Fruit fly (Drosophila melanogaster): ENCODE data around the gene stai.

stai gene

dm6 chr2L:6070656-6071231 lies 29.4 kb upstream of the stai start, which contains the start of the genes CG9154 and Kr-h2 (continued):
- TF ChIP-seq CG2116 (GFP tag; optimal IDR thresholded peaks at IDR 0.05), result peak; percentile 98
- peak; percentile 70 for TF ChIP-seq CG2120 (GFP tag; optimal IDR thresholded peaks at IDR 0.05)
- peak; percentile 62 for TF ChIP-seq CG10543 (GFP tag; optimal IDR thresholded peaks at IDR 0.05)
- TF ChIP-seq Bteb2 (GFP tag; optimal IDR thresholded peaks at IDR 0.05), result no peak
- no peak for TF ChIP-seq Dip2 (GFP tag; IDR thresholded peaks at IDR 0.05)
- no peak for TF ChIP-seq CG8478 (optimal IDR thresholded peaks at IDR 0.05)
- TF ChIP-seq Sox100B (GFP tag; optimal IDR thresholded peaks at IDR 0.05), result peak; percentile 1
- peak; percentile 95 for TF ChIP-seq wek (GFP tag; optimal IDR thresholded peaks at IDR 0.05)
- no peak for TF ChIP-seq Ssrp (tag; optimal IDR thresholded peaks at IDR 0.05)
- no peak for TF ChIP-seq CG43689 (GFP tag; IDR thresholded peaks at IDR 0.05)
- no peak for TF ChIP-seq pan (optimal IDR thresholded peaks at IDR 0.05)
- peak in 1 of 2 experiments; percentile 41 for TF ChIP-seq pan (GFP tag; optimal IDR thresholded peaks at IDR 0.05 in 1 of 2, IDR thresholded peaks at IDR 0.05 in 1 of 2)
- no peak for TF ChIP-seq Mad (GFP tag; optimal IDR thresholded peaks at IDR 0.05)
- no peak for TF ChIP-seq CG3281 (GFP tag; optimal IDR thresholded peaks at IDR 0.05)
- no peak for TF ChIP-seq CG1602 (GFP tag; optimal IDR thresholded peaks at IDR 0.05)
- TF ChIP-seq Ravus (GFP tag; IDR thresholded peaks at IDR 0.05), result no peak
- peak; percentile 37 for TF ChIP-seq Abd-B (GFP tag; optimal IDR thresholded peaks at IDR 0.05)
- TF ChIP-seq Nf-YB (GFP tag; optimal IDR thresholded peaks at IDR 0.05), result no peak
- TF ChIP-seq Rfx (GFP tag; IDR thresholded peaks at IDR 0.05), result no peak; the same call in 1 of the 2 replicates
- TF ChIP-seq CG2202 (tag; optimal IDR thresholded peaks at IDR 0.05), result no peak
- peak; percentile 28 for TF ChIP-seq Sry-β (GFP tag; optimal IDR thresholded peaks at IDR 0.05)
- no peak for TF ChIP-seq yki (optimal IDR thresholded peaks at IDR 0.05)
- peak; percentile 59; the same call in 1 of the 3 replicates for TF ChIP-seq hb (GFP tag; IDR thresholded peaks at IDR 0.05; ENCODE audit: partially characterized antibody)
- no peak for TF ChIP-seq en (GFP tag; optimal IDR thresholded peaks at IDR 0.05)
- peak; percentile 15 for TF ChIP-seq HLH54F (GFP tag; optimal IDR thresholded peaks at IDR 0.05)
- TF ChIP-seq crol (GFP tag; IDR thresholded peaks at IDR 0.05), result no peak
- peak; percentile 56 for TF ChIP-seq NfI (GFP tag; optimal IDR thresholded peaks at IDR 0.05)
- TF ChIP-seq ranshi (GFP tag; IDR thresholded peaks at IDR 0.05), result no peak
- TF ChIP-seq E2f1 (GFP tag; IDR thresholded peaks at IDR 0.05), result 0 out of 2 replicates have a peak, but pooled peaks have one; percentile 11
- TF ChIP-seq ssp (GFP tag; IDR thresholded peaks at IDR 0.05), result 0 out of 2 replicates have a peak, but pooled peaks have one; percentile 18
- TF ChIP-seq fru (optimal IDR thresholded peaks at IDR 0.05), result no peak
- no peak for TF ChIP-seq CG3065 (GFP tag; optimal IDR thresholded peaks at IDR 0.05)
- TF ChIP-seq Myb (GFP tag; optimal IDR thresholded peaks at IDR 0.05), result peak; percentile 87
- TF ChIP-seq CG13894 (tag; optimal IDR thresholded peaks at IDR 0.05), result peak; percentile 57
- no peak for TF ChIP-seq CG4404 (GFP tag; IDR thresholded peaks at IDR 0.05)
- TF ChIP-seq H15 (GFP tag; IDR thresholded peaks at IDR 0.05), result no peak
- no peak for TF ChIP-seq CG14965 (GFP tag; optimal IDR thresholded peaks at IDR 0.05; ENCODE audit: borderline replicate concordance)
- TF ChIP-seq org-1 (GFP tag; optimal IDR thresholded peaks at IDR 0.05), result no peak
- no peak for TF ChIP-seq Dfd (GFP tag; optimal IDR thresholded peaks at IDR 0.05)
- no peak for TF ChIP-seq bowl (GFP tag; IDR thresholded peaks at IDR 0.05)
- no peak for TF ChIP-seq CG12104 (GFP tag; optimal IDR thresholded peaks at IDR 0.05)
- no peak for TF ChIP-seq CG14441 (GFP tag; IDR thresholded peaks at IDR 0.05)
- TF ChIP-seq fd102C (GFP tag; optimal IDR thresholded peaks at IDR 0.05), result no peak
- peak; percentile 7 for TF ChIP-seq Dip3 (GFP tag; optimal IDR thresholded peaks at IDR 0.05)
- TF ChIP-seq CG17328 (GFP tag; IDR thresholded peaks at IDR 0.05), result no peak
- no peak for TF ChIP-seq danr (GFP tag; IDR thresholded peaks at IDR 0.05)
- TF ChIP-seq CG17359 (tag; optimal IDR thresholded peaks at IDR 0.05), result no peak
- TF ChIP-seq CG16863 (GFP tag; optimal IDR thresholded peaks at IDR 0.05), result no peak
- no peak for TF ChIP-seq CG1647 (GFP tag; optimal IDR thresholded peaks at IDR 0.05)
- no peak for TF ChIP-seq fd96Cb (tag; optimal IDR thresholded peaks at IDR 0.05)
- peak; percentile 64 for TF ChIP-seq CG17829 (tag; optimal IDR thresholded peaks at IDR 0.05)
- TF ChIP-seq Sin3A (optimal IDR thresholded peaks at IDR 0.05), result peak; percentile 48
- peak; percentile 11 for TF ChIP-seq CG17802 (tag; optimal IDR thresholded peaks at IDR 0.05)

Data from whole organism, embryonic.